Fruit fly (Drosophila melanogaster): Measurements from ENCODE around the gene CG13308.

CG13308 gene

DNA sequence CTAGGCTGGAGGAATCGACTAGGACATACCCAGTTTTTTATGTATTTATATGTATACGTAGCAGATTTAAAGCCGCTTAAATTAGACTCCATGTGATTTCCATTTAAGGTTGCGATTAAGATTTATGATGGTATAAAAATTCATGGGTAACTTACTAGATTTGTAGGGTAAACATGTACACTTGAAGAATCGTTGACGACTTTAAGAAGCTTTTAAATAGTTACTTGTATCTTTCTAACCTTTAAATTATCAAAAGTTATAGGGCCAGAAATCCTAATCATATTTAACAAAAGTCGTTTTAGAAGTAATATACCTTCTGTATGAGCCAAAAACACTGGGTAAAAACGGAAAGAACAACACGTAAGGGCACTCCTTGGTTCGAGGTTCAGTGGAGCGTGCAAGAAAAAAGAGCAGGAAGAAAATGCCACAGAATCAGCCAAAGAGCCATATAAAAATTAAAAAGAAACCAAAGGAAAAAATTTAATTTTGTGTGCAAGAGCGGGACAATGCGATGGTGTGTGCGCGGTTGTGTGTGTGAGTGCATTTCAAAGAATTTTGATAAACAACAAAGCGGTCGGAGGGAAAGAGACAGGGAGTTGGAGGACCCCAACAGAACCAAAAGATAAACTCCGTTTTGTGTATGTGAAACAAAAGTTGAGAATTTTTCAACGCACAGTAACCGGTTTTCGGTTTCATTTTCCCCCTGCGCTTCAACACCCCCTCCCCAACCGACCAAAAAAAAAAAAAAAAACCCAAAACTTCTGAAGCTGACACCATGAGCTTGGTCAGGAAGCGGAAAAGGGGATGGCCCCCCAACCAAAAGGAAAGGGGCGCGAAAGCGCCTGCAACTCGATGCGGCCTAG, 31.4 kb downstream of the CG13308 start (continued):
- no peak for TF ChIP-seq otp (GFP tag; IDR thresholded peaks at IDR 0.05)
- TF ChIP-seq bbx (GFP tag; IDR thresholded peaks at IDR 0.05; ENCODE audit: partially characterized antibody), result no peak
- TF ChIP-seq psq (GFP tag; optimal IDR thresholded peaks at IDR 0.05), result no peak
- TF ChIP-seq CG4854 (GFP tag; optimal IDR thresholded peaks at IDR 0.05), result no peak
- no peak; the same call in 2 of the 3 replicates for TF ChIP-seq croc (GFP tag; conservative IDR thresholded peaks at IDR 0.05)
- TF ChIP-seq dimm (GFP tag; IDR thresholded peaks at IDR 0.05), result no peak
- TF ChIP-seq CG43689 (GFP tag; IDR thresholded peaks at IDR 0.05), result no peak
- no peak for TF ChIP-seq Ssrp (tag; optimal IDR thresholded peaks at IDR 0.05)
- peak; percentile 56 for TF ChIP-seq CG14710 (tag; optimal IDR thresholded peaks at IDR 0.05)
- no peak for TF ChIP-seq tx (GFP tag; optimal IDR thresholded peaks at IDR 0.05)
- TF ChIP-seq CG12391 (tag; optimal IDR thresholded peaks at IDR 0.05), result peak; percentile 42
- no peak for TF ChIP-seq H2.0 (GFP tag; IDR thresholded peaks at IDR 0.05)
- no peak for TF ChIP-seq Trl (optimal IDR thresholded peaks at IDR 0.05)
- no peak for TF ChIP-seq Trl (GFP tag; optimal IDR thresholded peaks at IDR 0.05)
- no peak for TF ChIP-seq ATbp (GFP tag; optimal IDR thresholded peaks at IDR 0.05)
- TF ChIP-seq pb (GFP tag; optimal IDR thresholded peaks at IDR 0.05), result no peak
- TF ChIP-seq bsh (GFP tag; optimal IDR thresholded peaks at IDR 0.05), result peak in 1 of 2 experiments; percentile 17
- TF ChIP-seq NFAT (GFP tag; IDR thresholded peaks at IDR 0.05), result no peak
- no peak for TF ChIP-seq Rx (GFP tag; IDR thresholded peaks at IDR 0.05)
- no peak for TF ChIP-seq Awh (GFP tag; IDR thresholded peaks at IDR 0.05)
- TF ChIP-seq CG7745 (tag; optimal IDR thresholded peaks at IDR 0.05), result peak; percentile 78
- TF ChIP-seq ttk (GFP tag; IDR thresholded peaks at IDR 0.05), result no peak
- no peak for TF ChIP-seq CG2116 (GFP tag; optimal IDR thresholded peaks at IDR 0.05)
- no peak for TF ChIP-seq Fer1 (GFP tag; optimal IDR thresholded peaks at IDR 0.05)
- peak; percentile 19 for TF ChIP-seq CG4820 (GFP tag; optimal IDR thresholded peaks at IDR 0.05)
- no peak for TF ChIP-seq CG3407 (GFP tag; optimal IDR thresholded peaks at IDR 0.05)
- TF ChIP-seq MBD-R2 (GFP tag; IDR thresholded peaks at IDR 0.05), result no peak
- TF ChIP-seq Eip74EF (GFP tag; optimal IDR thresholded peaks at IDR 0.05), result no peak
- TF ChIP-seq Dip3 (GFP tag; optimal IDR thresholded peaks at IDR 0.05), result no peak
- TF ChIP-seq dati (GFP tag; IDR thresholded peaks at IDR 0.05), result no peak
- TF ChIP-seq E2f1 (GFP tag; IDR thresholded peaks at IDR 0.05), result no peak
- TF ChIP-seq CG6689 (GFP tag; IDR thresholded peaks at IDR 0.05), result no peak
- TF ChIP-seq CG31365 (tag; optimal IDR thresholded peaks at IDR 0.05), result no peak
- no peak for TF ChIP-seq CG10462 (GFP tag; optimal IDR thresholded peaks at IDR 0.05)
- no peak for TF ChIP-seq da (GFP tag; optimal IDR thresholded peaks at IDR 0.05)
- no peak for TF ChIP-seq Dad (GFP tag; optimal IDR thresholded peaks at IDR 0.05)
- peak; percentile 14 for TF ChIP-seq Oli (tag; optimal IDR thresholded peaks at IDR 0.05)
- no peak for TF ChIP-seq sob (GFP tag; IDR thresholded peaks at IDR 0.05)
- TF ChIP-seq CHES-1-like (GFP tag; optimal IDR thresholded peaks at IDR 0.05), result no peak
- no peak for TF ChIP-seq fru (optimal IDR thresholded peaks at IDR 0.05)
- TF ChIP-seq CG9932 (GFP tag; IDR thresholded peaks at IDR 0.05), result no peak
- no peak for TF ChIP-seq C15 (GFP tag; IDR thresholded peaks at IDR 0.05)
- peak in 1 of 2 experiments; percentile 56 for TF ChIP-seq pan (optimal IDR thresholded peaks at IDR 0.05)
- no peak for TF ChIP-seq pan (GFP tag; optimal IDR thresholded peaks at IDR 0.05 in 1 of 2, IDR thresholded peaks at IDR 0.05 in 1 of 2)
- TF ChIP-seq TFAM (GFP tag; optimal IDR thresholded peaks at IDR 0.05), result no peak
- no peak for TF ChIP-seq CG3838 (GFP tag; optimal IDR thresholded peaks at IDR 0.05)
- no peak for TF ChIP-seq Poxn (GFP tag; IDR thresholded peaks at IDR 0.05)
- TF ChIP-seq CG15601 (tag; optimal IDR thresholded peaks at IDR 0.05), result peak; percentile 5
- TF ChIP-seq CG17612 (GFP tag; IDR thresholded peaks at IDR 0.05), result no peak
- TF ChIP-seq CG2199 (GFP tag; IDR thresholded peaks at IDR 0.05), result no peak
- no peak for TF ChIP-seq CG4360 (GFP tag; IDR thresholded peaks at IDR 0.05)
- TF ChIP-seq slbo (GFP tag; IDR thresholded peaks at IDR 0.05), result no peak
